Fruit fly (Drosophila melanogaster): ENCODE measurements around the gene CG15196.
A peak's percentile ranks its signal among the peaks of the same experiment; 100 is the strongest.

- TF ChIP-seq CG34367 (tag; optimal IDR thresholded peaks at IDR 0.05): no peak
- TF ChIP-seq Pif1B (GFP tag; optimal IDR thresholded peaks at IDR 0.05): no peak
- TF ChIP-seq D1 (tag; optimal IDR thresholded peaks at IDR 0.05): no peak
- TF ChIP-seq rn (GFP tag; IDR thresholded peaks at IDR 0.05): no peak
- TF ChIP-seq CG8159 (tag; optimal IDR thresholded peaks at IDR 0.05): no peak
- TF ChIP-seq CG9948 (tag; optimal IDR thresholded peaks at IDR 0.05): no peak
- no peak for TF ChIP-seq CG10348 (GFP tag; IDR thresholded peaks at IDR 0.05)
- no peak for TF ChIP-seq Pif1A (GFP tag; optimal IDR thresholded peaks at IDR 0.05)
- no peak for TF ChIP-seq CG12605 (GFP tag; IDR thresholded peaks at IDR 0.05)
- peak; percentile 36 for TF ChIP-seq EcR (GFP tag; optimal IDR thresholded peaks at IDR 0.05)
- TF ChIP-seq fd96Ca (GFP tag; IDR thresholded peaks at IDR 0.05): no peak
- no peak for TF ChIP-seq gl (tag; optimal IDR thresholded peaks at IDR 0.05)
- no peak for TF ChIP-seq Snoo (tag; optimal IDR thresholded peaks at IDR 0.05)
Measured at dm6 chrX:11439270-11439669, 29.5 kb downstream of the CG15196 start.
